Worm (Caenorhabditis elegans) whole organism, early embryonic: ENCODE measurements around the gene Y55F3AM.11.

Experiments used
- ama-1 ChIP-seq: fragments of 150-350 bp; optimal IDR thresholded peaks from 2 replicates; lab custom pipeline; 2014
- hmbx-1 ChIP-seq: sonication (generic microtip); optimal IDR thresholded peaks from 2 replicates; lab custom pipeline; 2016; ENCODE audit warnings: mild to moderate bottlenecking, missing genetic modification characterization, missing compliant biosample characterization
- hmg-4 ChIP-seq: fragments of 200-800 bp; sonication (Bioruptor generic); optimal IDR thresholded peaks from 2 replicates; lab custom pipeline; 2018; ENCODE audit warnings: mild to moderate bottlenecking, missing genetic modification characterization, missing compliant biosample characterization
- hnd-1 ChIP-seq: sonication (generic microtip); optimal IDR thresholded peaks from 2 replicates; lab custom pipeline; 2016; ENCODE audit warnings: missing genetic modification characterization, missing compliant biosample characterization

DNA sequence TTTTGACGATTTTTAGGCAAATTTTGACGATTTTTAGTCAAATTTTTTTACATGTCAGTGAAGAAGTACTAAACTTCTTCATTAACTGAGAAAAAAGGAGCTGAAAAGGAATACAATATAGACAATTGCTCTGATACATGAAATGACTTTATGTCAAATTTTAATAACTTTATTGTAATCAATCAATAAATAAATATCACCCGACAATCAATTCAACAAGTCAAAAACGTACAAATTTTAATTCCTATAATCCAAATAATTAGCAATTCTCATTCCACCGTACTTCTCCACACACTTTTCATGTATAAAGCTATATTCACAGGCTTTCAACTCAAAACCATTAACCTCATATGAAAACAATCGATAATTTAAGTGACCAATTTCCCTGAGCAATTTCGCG is 5.7 kb downstream of the Y55F3AM.11 start:
- TF ChIP-seq ama-1 (lab: Kevin White, UChicago) (no peak), hmg-4 (GFP tag; lab: Kevin White, UChicago) (no peak), hmbx-1 (tag; lab: Kevin White, UChicago) (no peak), hnd-1 (tag; lab: Kevin White, UChicago) (no peak)
